Fruit fly (Drosophila melanogaster) whole organism, embryonic: ENCODE data around the gene Gr93d.

ENCODE experiments used
- Asciz ChIP-seq: fragments of 200-800 bp; sonication (Bioruptor generic); optimal IDR thresholded peaks from 2 replicates; lab custom pipeline; 2017; ENCODE audit warnings: missing biosample characterization, mild to moderate bottlenecking, missing genetic modification characterization, missing genetic modification reagents
- Atf3 ChIP-seq: fragments of 200-800 bp; sonication (Bioruptor generic); optimal IDR thresholded peaks from 3 replicates; lab custom pipeline; 2016; ENCODE audit warnings: missing biosample characterization, missing genetic modification characterization
- B-H2 ChIP-seq: fragments of 200-800 bp; sonication (Bioruptor generic); optimal IDR thresholded peaks from 2 replicates; lab custom pipeline; 2018; ENCODE audit warnings: missing biosample characterization, mild to moderate bottlenecking, missing genetic modification characterization
- Bgb ChIP-seq: fragments of 200-800 bp; sonication (Bioruptor generic); IDR thresholded peaks from 2 replicates; pipeline ENCODE4 v1.3.6; 2022; ENCODE audit warnings: missing biosample characterization, missing genetic modification characterization; ENCODE audit not compliant: partially characterized antibody
- CG1024 ChIP-seq: fragments of 200-800 bp; sonication (Bioruptor generic); IDR thresholded peaks from 2 replicates; pipeline ENCODE4 v1.3.6; 2022; ENCODE audit warnings: missing biosample characterization, missing genetic modification characterization
- CG11504 ChIP-seq: fragments of 200-800 bp; sonication (Bioruptor generic); optimal IDR thresholded peaks from 3 replicates; lab custom pipeline; 2019; ENCODE audit warnings: missing biosample characterization, mild to moderate bottlenecking, missing genetic modification characterization, moderate library complexity
- CG12155 ChIP-seq: fragments of 200-800 bp; sonication (Bioruptor generic); optimal IDR thresholded peaks from 3 replicates; lab custom pipeline; 2016; ENCODE audit warnings: missing biosample characterization, missing genetic modification characterization
- CG12236 ChIP-seq: fragments of 200-800 bp; sonication (Bioruptor generic); optimal IDR thresholded peaks from 2 replicates; lab custom pipeline; 2016; ENCODE audit warnings: missing biosample characterization, missing genetic modification characterization
- CG14710 ChIP-seq: fragments of 200-800 bp; sonication (Bioruptor generic); optimal IDR thresholded peaks from 3 replicates; lab custom pipeline; 2019; ENCODE audit warnings: missing biosample characterization, mild to moderate bottlenecking, missing genetic modification characterization, moderate library complexity
- CG15514 ChIP-seq: fragments of 200-800 bp; sonication (Bioruptor generic); optimal IDR thresholded peaks from 3 replicates; lab custom pipeline; 2017; ENCODE audit warnings: missing biosample characterization, missing genetic modification characterization, mild to moderate bottlenecking, moderate library complexity, missing genetic modification reagents
- CG16815 ChIP-seq: fragments of 200-800 bp; sonication (Bioruptor generic); optimal IDR thresholded peaks from 3 replicates; lab custom pipeline; 2017; ENCODE audit warnings: missing biosample characterization, mild to moderate bottlenecking, missing genetic modification characterization
- CG17186 ChIP-seq: fragments of 200-800 bp; sonication (Bioruptor generic); optimal IDR thresholded peaks from 3 replicates; lab custom pipeline; 2017; ENCODE audit warnings: missing biosample characterization, missing genetic modification reagents, missing genetic modification characterization
- CG1792 ChIP-seq: fragments of 200-800 bp; sonication (Bioruptor generic); optimal IDR thresholded peaks from 2 replicates; lab custom pipeline; 2016; ENCODE audit warnings: missing biosample characterization, missing genetic modification characterization
- CG34376 ChIP-seq: fragments of 200-800 bp; sonication (Bioruptor generic); optimal IDR thresholded peaks from 2 replicates; lab custom pipeline; 2018; ENCODE audit warnings: missing biosample characterization, mild to moderate bottlenecking, missing genetic modification characterization
- CG6654 ChIP-seq: fragments of 200-800 bp; sonication (Bioruptor generic); optimal IDR thresholded peaks from 2 replicates; lab custom pipeline; 2017; ENCODE audit warnings: missing biosample characterization, mild to moderate bottlenecking, missing genetic modification characterization
- CG6791 ChIP-seq: fragments of 200-800 bp; sonication (Bioruptor generic); IDR thresholded peaks from 3 replicates; pipeline ENCODE4 v1.3.6; 2022; ENCODE audit warnings: missing biosample characterization, missing genetic modification characterization; ENCODE audit not compliant: partially characterized antibody
- CG6813 ChIP-seq: fragments of 200-800 bp; sonication (Bioruptor generic); optimal IDR thresholded peaks from 2 replicates; lab custom pipeline; 2017; ENCODE audit warnings: missing biosample characterization, missing genetic modification characterization, mild to moderate bottlenecking, moderate library complexity, missing genetic modification reagents
- CG8290 ChIP-seq, 3 experiments: fragments of 200-800 bp; sonication (Bioruptor generic); optimal IDR thresholded peaks; 2 replicates each; lab custom pipeline; 2016 to 2019; ENCODE audit warnings: missing biosample characterization in 3 of 3, missing genetic modification characterization in 3 of 3, mild to moderate bottlenecking in 2 of 3, moderate library complexity in 1 of 3
- D19A ChIP-seq: fragments of 200-800 bp; optimal IDR thresholded peaks from 3 replicates; lab custom pipeline; 2019; ENCODE audit warnings: missing biosample characterization, mild to moderate bottlenecking, missing genetic modification characterization, moderate library complexity
- Dbx ChIP-seq: fragments of 200-800 bp; sonication (Bioruptor generic); IDR thresholded peaks from 3 replicates; pipeline ENCODE4 v1.3.6; 2022; ENCODE audit warnings: missing biosample characterization, missing genetic modification characterization
- Drgx ChIP-seq: fragments of 200-800 bp; sonication (Bioruptor generic); IDR thresholded peaks from 2 replicates; pipeline ENCODE4 v1.3.6; 2022; ENCODE audit warnings: missing biosample characterization, missing genetic modification characterization
- E2f2 ChIP-seq: fragments of 200-800 bp; sonication (Bioruptor generic); IDR thresholded peaks from 2 replicates; pipeline ENCODE4 v1.3.6; 2022; ENCODE audit warnings: missing biosample characterization, missing genetic modification characterization
- Fer2 ChIP-seq: fragments of 200-800 bp; sonication (Bioruptor generic); optimal IDR thresholded peaks from 2 replicates; lab custom pipeline; 2018; ENCODE audit warnings: missing biosample characterization, mild to moderate bottlenecking, missing genetic modification characterization, moderate library complexity
- HLH3B ChIP-seq: fragments of 200-800 bp; sonication (Bioruptor generic); IDR thresholded peaks from 2 replicates; pipeline ENCODE4 v1.3.6; 2022; ENCODE audit warnings: missing biosample characterization, missing genetic modification characterization
- Hr51 ChIP-seq, 2 experiments: fragments of 200-800 bp; sonication (Bioruptor generic); optimal IDR thresholded peaks; 2 replicates in 1 of 2; 3 replicates in 1 of 2; lab custom pipeline; 2016 to 2018; ENCODE audit warnings: missing biosample characterization in 2 of 2, missing genetic modification characterization in 2 of 2, mild to moderate bottlenecking in 1 of 2, moderate library complexity in 1 of 2
- Med ChIP-seq: fragments of 200-800 bp; sonication (Bioruptor generic); peaks from one replicate; lab custom pipeline; 2016; ENCODE audit warnings: missing biosample characterization, missing genetic modification characterization, mild to moderate bottlenecking, inconsistent platforms, moderate library complexity
- Oli ChIP-seq: fragments of 200-800 bp; sonication (Bioruptor generic); optimal IDR thresholded peaks from 2 replicates; lab custom pipeline; 2018; ENCODE audit warnings: missing biosample characterization, mild to moderate bottlenecking, missing genetic modification characterization, moderate library complexity
- Pdp1 ChIP-seq, 2 experiments: fragments of 200-800 bp; sonication (Bioruptor generic); optimal IDR thresholded peaks; 3 replicates each; lab custom pipeline; 2016; ENCODE audit warnings: missing biosample characterization in 2 of 2, missing genetic modification characterization in 2 of 2, mild to moderate bottlenecking in 1 of 2, moderate library complexity in 1 of 2
- Six4 ChIP-seq: fragments of 200-800 bp; sonication (Bioruptor generic); optimal IDR thresholded peaks from 2 replicates; lab custom pipeline; 2016; ENCODE audit warnings: missing biosample characterization, missing genetic modification characterization
- Ssrp ChIP-seq: fragments of 200-800 bp; sonication (Bioruptor generic); optimal IDR thresholded peaks from 2 replicates; lab custom pipeline; 2018; ENCODE audit warnings: missing biosample characterization, mild to moderate bottlenecking, missing genetic modification characterization, moderate library complexity
- Vsx1 ChIP-seq: fragments of 200-800 bp; sonication (Bioruptor generic); optimal IDR thresholded peaks from 2 replicates; lab custom pipeline; 2017; ENCODE audit warnings: missing biosample characterization, mild to moderate bottlenecking, missing genetic modification characterization, missing genetic modification reagents
- Xbp1 ChIP-seq: fragments of 200-800 bp; sonication (Bioruptor generic); optimal IDR thresholded peaks from 3 replicates; lab custom pipeline; 2016; ENCODE audit warnings: missing biosample characterization, mild to moderate bottlenecking, missing genetic modification characterization
- ara ChIP-seq: fragments of 200-800 bp; sonication (Bioruptor generic); IDR thresholded peaks from 2 replicates; pipeline ENCODE4 v1.3.6; 2022; ENCODE audit warnings: missing biosample characterization, missing genetic modification characterization
- bigmax ChIP-seq: fragments of 200-800 bp; sonication (Bioruptor generic); optimal IDR thresholded peaks from 2 replicates; lab custom pipeline; 2018; ENCODE audit warnings: missing biosample characterization, mild to moderate bottlenecking, missing genetic modification characterization
- dpn ChIP-seq, 2 experiments: fragments of 200-800 bp; sonication (Bioruptor generic); optimal IDR thresholded peaks; 3 replicates each; lab custom pipeline; 2016; ENCODE audit warnings: missing biosample characterization in 2 of 2, missing genetic modification characterization in 2 of 2
- dysf ChIP-seq: fragments of 200-800 bp; sonication (Bioruptor generic); IDR thresholded peaks from 3 replicates; pipeline ENCODE4 v1.3.6; 2022; ENCODE audit warnings: missing biosample characterization, missing genetic modification characterization
- fd64A ChIP-seq: fragments of 200-800 bp; sonication (Bioruptor generic); optimal IDR thresholded peaks from 3 replicates; lab custom pipeline; 2018; ENCODE audit warnings: missing biosample characterization, mild to moderate bottlenecking, missing genetic modification characterization
- ken ChIP-seq: fragments of 200-800 bp; sonication (Bioruptor generic); IDR thresholded peaks from 3 replicates; pipeline ENCODE4 v1.3.6; 2022; ENCODE audit warnings: missing biosample characterization, missing genetic modification characterization
- lilli ChIP-seq: fragments of 200-800 bp; sonication (Bioruptor generic); optimal IDR thresholded peaks from 3 replicates; lab custom pipeline; 2016; ENCODE audit warnings: missing biosample characterization, missing genetic modification characterization
- mam ChIP-seq: fragments of 200-800 bp; sonication (Bioruptor generic); optimal IDR thresholded peaks from 3 replicates; lab custom pipeline; 2016; ENCODE audit warnings: missing biosample characterization, missing genetic modification characterization
- org-1 ChIP-seq: fragments of 200-800 bp; sonication (Bioruptor generic); optimal IDR thresholded peaks from 2 replicates; lab custom pipeline; 2017; ENCODE audit warnings: missing biosample characterization, missing genetic modification characterization
- repo ChIP-seq: fragments of 200-800 bp; sonication (Bioruptor generic); optimal IDR thresholded peaks from 2 replicates; lab custom pipeline; 2016; ENCODE audit warnings: missing biosample characterization, missing genetic modification characterization
- sob ChIP-seq: fragments of 200-800 bp; sonication (Bioruptor generic); IDR thresholded peaks from 2 replicates; pipeline ENCODE4 v1.3.6; 2022; ENCODE audit warnings: missing biosample characterization, missing genetic modification characterization
- tll ChIP-seq, 2 experiments: fragments of 200-800 bp in 1 of 2; fragments of >200 bp in 1 of 2; sonication (Bioruptor generic) in 1 of 2; optimal IDR thresholded peaks; 2 replicates each; lab custom pipeline; 2017 to 2019; ENCODE audit warnings: missing biosample characterization in 2 of 2, missing genetic modification characterization in 2 of 2, mild to moderate bottlenecking in 1 of 2, moderate library complexity in 1 of 2
- unc-4 ChIP-seq: fragments of 200-800 bp; sonication (Bioruptor generic); IDR thresholded peaks from 2 replicates; pipeline ENCODE4 v1.3.6; 2022; ENCODE audit warnings: missing biosample characterization, missing genetic modification characterization; ENCODE audit not compliant: partially characterized antibody
- vnd ChIP-seq: fragments of 200-800 bp; sonication (Bioruptor generic); IDR thresholded peaks from 3 replicates; pipeline ENCODE4 v1.3.6; 2022; ENCODE audit warnings: missing biosample characterization, missing genetic modification characterization; ENCODE audit not compliant: partially characterized antibody
- vvl ChIP-seq: fragments of 200-800 bp; sonication (Bioruptor generic); IDR thresholded peaks from 2 replicates; pipeline ENCODE4 v1.3.6; 2022; ENCODE audit warnings: missing biosample characterization, missing genetic modification characterization

The Gr93d gene

dm6 chr3R:21856098-21856872 is 9.8 kb upstream of the Gr93d start, which contains the start of gene glec (continued):
- TF ChIP-seq CG6654 (no peak), Vsx1 (no peak), unc-4 (GFP tag; lab: Robert Waterston, UW) (peak; percentile 46), lilli (GFP tag; lab: Kevin White, UChicago) (peak; percentile 31), CG14710 (peak; percentile 6), Pdp1 (GFP tag; optimal IDR thresholded peaks at IDR 0.05; lab: Kevin White, UChicago) (peak in 1 of 2 experiments; percentile 54), E2f2 (GFP tag; lab: Robert Waterston, UW) (peak; percentile 36), CG34376 (peak; percentile 28), sob (GFP tag; lab: Robert Waterston, UW) (peak; percentile 34; the same call in 1 of the 2 replicates), tll (GFP tag; optimal IDR thresholded peaks at IDR 0.05; lab: Kevin White, UChicago) (no peak), CG1024 (peak; percentile 45; the same call in 1 of the 2 replicates), Oli (tag; lab: Kevin White, UChicago) (peak; percentile 43), CG12155 (no peak), bigmax (GFP tag; lab: Kevin White, UChicago) (no peak), vnd (peak; percentile 17; the same call in 1 of the 3 replicates), fd64A (GFP tag; lab: Kevin White, UChicago) (peak; percentile 51), vvl (peak; percentile 60), CG16815 (GFP tag; lab: Kevin White, UChicago) (peak; percentile 7), CG15514 (GFP tag; lab: Kevin White, UChicago) (peak; percentile 91), Six4 (GFP tag; lab: Kevin White, UChicago) (no peak), org-1 (GFP tag; lab: Kevin White, UChicago) (no peak), B-H2 (GFP tag; lab: Kevin White, UChicago) (peak; percentile 8), Fer2 (tag; lab: Kevin White, UChicago) (no peak), CG11504 (tag; lab: Kevin White, UChicago) (peak; percentile 11), ken (0 out of 3 replicates have a peak, but pooled peaks have one; percentile 50), Asciz (no peak), CG6813 (no peak), Atf3 (GFP tag; lab: Kevin White, UChicago) (peak; percentile 36), repo (GFP tag; lab: Kevin White, UChicago) (peak; percentile 0), ara (peak; percentile 45; the same call in 1 of the 2 replicates), dysf (GFP tag; lab: Robert Waterston, UW) (no peak), mam (GFP tag; lab: Kevin White, UChicago) (no peak), CG17186 (GFP tag; lab: Kevin White, UChicago) (no peak), Dbx (peak; percentile 63; the same call in 1 of the 3 replicates), Bgb (GFP tag; lab: Robert Waterston, UW) (peak; percentile 73), dpn (GFP tag; optimal IDR thresholded peaks at IDR 0.05; lab: Kevin White, UChicago) (peak; percentile 19 to 31), HLH3B (GFP tag; lab: Robert Waterston, UW) (no peak), D19A (tag; lab: Kevin White, UChicago) (peak; percentile 23), CG8290 (GFP tag; optimal IDR thresholded peaks at IDR 0.05; lab: Kevin White, UChicago) (no peak), CG8290 (tag; optimal IDR thresholded peaks at IDR 0.05; lab: Kevin White, UChicago) (peak in 1 of 2 experiments; percentile 89), Ssrp (tag; lab: Kevin White, UChicago) (peak; percentile 47), Drgx (GFP tag; lab: Robert Waterston, UW) (peak; percentile 41; the same call in 1 of the 2 replicates), Xbp1 (peak; percentile 31), CG6791 (GFP tag; lab: Robert Waterston, UW) (peak; percentile 71; the same call in 2 of the 3 replicates), CG1792 (GFP tag; lab: Kevin White, UChicago) (peak; percentile 7), Hr51 (GFP tag; optimal IDR thresholded peaks at IDR 0.05; lab: Kevin White, UChicago) (peak in 1 of 2 experiments; percentile 58), Med (peak; percentile 93), CG12236 (GFP tag; lab: Kevin White, UChicago) (peak; percentile 11)
